Fruit fly (Drosophila melanogaster) whole organism, embryonic: ENCODE measurements around the gene Atg6.

Source experiments
- Atf-2 ChIP-seq: fragments of 200-800 bp; sonication (Bioruptor generic); optimal IDR thresholded peaks from 2 replicates; lab custom pipeline; 2016; ENCODE audit warnings: missing biosample characterization, missing genetic modification characterization
- Awh ChIP-seq: fragments of 200-800 bp; sonication (Bioruptor generic); IDR thresholded peaks from 2 replicates; pipeline ENCODE4, ENCODE4 v1.3.6; 2022; ENCODE audit warnings: missing biosample characterization, missing genetic modification characterization
- Bteb2 ChIP-seq: fragments of 200-800 bp; sonication (Bioruptor generic); optimal IDR thresholded peaks from 2 replicates; lab custom pipeline; 2016; ENCODE audit warnings: missing biosample characterization, missing genetic modification characterization
- CG11085 ChIP-seq: fragments of 200-800 bp; sonication (Bioruptor generic); IDR thresholded peaks from 2 replicates; pipeline ENCODE4 v1.3.6; 2022; ENCODE audit warnings: missing biosample characterization, missing genetic modification characterization
- CG15073 ChIP-seq: fragments of 200-800 bp; sonication (Bioruptor generic); optimal IDR thresholded peaks from 2 replicates; lab custom pipeline; 2016; ENCODE audit warnings: missing biosample characterization, missing genetic modification characterization
- CG15696 ChIP-seq: fragments of 200-800 bp; sonication (Bioruptor generic); optimal IDR thresholded peaks from 2 replicates; lab custom pipeline; 2019; ENCODE audit warnings: missing biosample characterization, mild to moderate bottlenecking, missing genetic modification characterization, moderate library complexity
- CG17359 ChIP-seq: fragments of 200-800 bp; sonication (Bioruptor generic); optimal IDR thresholded peaks from 3 replicates; lab custom pipeline; 2018; ENCODE audit warnings: missing biosample characterization, mild to moderate bottlenecking, missing genetic modification characterization, moderate library complexity
- CG1792 ChIP-seq: fragments of 200-800 bp; sonication (Bioruptor generic); optimal IDR thresholded peaks from 2 replicates; lab custom pipeline; 2016; ENCODE audit warnings: missing biosample characterization, missing genetic modification characterization
- CG18619 ChIP-seq: fragments of 200-800 bp; sonication (Bioruptor generic); optimal IDR thresholded peaks from 3 replicates; lab custom pipeline; 2017; ENCODE audit warnings: missing biosample characterization, mild to moderate bottlenecking, missing genetic modification characterization
- CG2129 ChIP-seq: fragments of 200-800 bp; sonication (Bioruptor generic); IDR thresholded peaks from 2 replicates; pipeline ENCODE4 v1.3.6; 2022; ENCODE audit warnings: missing biosample characterization, missing genetic modification characterization; ENCODE audit not compliant: partially characterized antibody
- CG31441 ChIP-seq: fragments of 200-800 bp; sonication (Bioruptor generic); IDR thresholded peaks from 2 replicates; pipeline ENCODE4 v1.3.6; 2022; ENCODE audit warnings: missing biosample characterization, missing genetic modification characterization
- CG33557 ChIP-seq: fragments of 200-800 bp; sonication (Bioruptor generic); optimal IDR thresholded peaks from 2 replicates; lab custom pipeline; 2019; ENCODE audit warnings: missing biosample characterization, mild to moderate bottlenecking, missing genetic modification characterization, moderate library complexity
- CG34422 ChIP-seq: fragments of 200-800 bp; sonication (Bioruptor generic); IDR thresholded peaks from 3 replicates; pipeline ENCODE4 v1.3.6; 2022; ENCODE audit warnings: missing biosample characterization, missing genetic modification characterization
- CG3847 ChIP-seq: fragments of 200-800 bp; sonication (Bioruptor generic); IDR thresholded peaks from 2 replicates; pipeline ENCODE4 v1.3.6; 2022; ENCODE audit warnings: missing biosample characterization, missing genetic modification characterization
- CG42726 ChIP-seq: fragments of 200-800 bp; sonication (Bioruptor generic); IDR thresholded peaks from 2 replicates; pipeline ENCODE4 v1.3.6; 2022; ENCODE audit warnings: missing biosample characterization, missing genetic modification characterization; ENCODE audit not compliant: partially characterized antibody
- CG4707 ChIP-seq: fragments of 200-800 bp; sonication (Bioruptor generic); optimal IDR thresholded peaks from 2 replicates; lab custom pipeline; 2018; ENCODE audit warnings: missing biosample characterization, mild to moderate bottlenecking, missing genetic modification characterization, moderate library complexity
- CG4730 ChIP-seq: fragments of 200-800 bp; sonication (Bioruptor generic); IDR thresholded peaks from 2 replicates; pipeline ENCODE4 v1.3.6; 2022; ENCODE audit warnings: missing biosample characterization, missing genetic modification characterization
- CG6175 ChIP-seq: fragments of 200-800 bp; sonication (Bioruptor generic); IDR thresholded peaks from 3 replicates; pipeline ENCODE4 v1.3.6; 2022; ENCODE audit warnings: missing biosample characterization, missing genetic modification characterization
- CG9876 ChIP-seq: fragments of 200-800 bp; sonication (Bioruptor generic); optimal IDR thresholded peaks from 2 replicates; lab custom pipeline; 2016; ENCODE audit warnings: missing biosample characterization, missing genetic modification characterization
- CkIIα-i1 ChIP-seq: fragments of 200-800 bp; sonication (Bioruptor generic); IDR thresholded peaks from 2 replicates; pipeline ENCODE4 v1.3.6; 2022; ENCODE audit warnings: missing biosample characterization, missing genetic modification characterization
- Dbx ChIP-seq: fragments of 200-800 bp; sonication (Bioruptor generic); IDR thresholded peaks from 3 replicates; pipeline ENCODE4 v1.3.6; 2022; ENCODE audit warnings: missing biosample characterization, missing genetic modification characterization
- Dp ChIP-seq: fragments of 200-800 bp; sonication (Bioruptor generic); optimal IDR thresholded peaks from 2 replicates; lab custom pipeline; 2018; ENCODE audit warnings: missing biosample characterization, mild to moderate bottlenecking, missing genetic modification characterization, moderate library complexity
- Eip74EF ChIP-seq, 2 experiments: fragments of 200-800 bp in 1 of 2; fragments of >200 bp in 1 of 2; sonication (Bioruptor generic) in 1 of 2; optimal IDR thresholded peaks; 2 replicates each; lab custom pipeline; 2017 to 2019; ENCODE audit warnings: missing biosample characterization in 2 of 2, missing genetic modification characterization in 2 of 2, mild to moderate bottlenecking in 1 of 2, moderate library complexity in 1 of 2
- Gug ChIP-seq: fragments of 200-800 bp; sonication (Bioruptor generic); IDR thresholded peaks from 4 replicates; pipeline ENCODE4 v1.3.6; 2022; ENCODE audit warnings: missing biosample characterization, missing genetic modification characterization
- HLH4C ChIP-seq: fragments of 200-800 bp; sonication (Bioruptor generic); IDR thresholded peaks from 3 replicates; pipeline ENCODE4 v1.3.6; 2022; ENCODE audit warnings: missing biosample characterization, missing genetic modification characterization; ENCODE audit not compliant: partially characterized antibody
- HmgD ChIP-seq: fragments of 200-800 bp; sonication (Bioruptor generic); optimal IDR thresholded peaks from 3 replicates; lab custom pipeline; 2016; ENCODE audit warnings: missing biosample characterization, missing genetic modification characterization
- Hmr ChIP-seq: fragments of 200-800 bp; sonication (Bioruptor generic); optimal IDR thresholded peaks from 3 replicates; lab custom pipeline; 2017; ENCODE audit warnings: mild to moderate bottlenecking, missing biosample characterization, missing genetic modification reagents, missing genetic modification characterization
- Myb ChIP-seq: fragments of 200-800 bp; sonication (Bioruptor generic); optimal IDR thresholded peaks from 2 replicates; lab custom pipeline; 2016; ENCODE audit warnings: missing biosample characterization, missing genetic modification characterization
- Sin3A ChIP-seq: fragments of >200 bp; optimal IDR thresholded peaks from 2 replicates; lab custom pipeline; 2018
- Sry-β ChIP-seq: fragments of 200-800 bp; sonication (Bioruptor generic); optimal IDR thresholded peaks from 2 replicates; lab custom pipeline; 2018; ENCODE audit warnings: missing biosample characterization, mild to moderate bottlenecking, missing genetic modification characterization, moderate library complexity
- Sry-δ ChIP-seq: fragments of 200-800 bp; sonication (Bioruptor generic); optimal IDR thresholded peaks from 2 replicates; lab custom pipeline; 2016; ENCODE audit warnings: missing biosample characterization, missing genetic modification characterization
- Taf1 ChIP-seq: fragments of 200-800 bp; sonication (Bioruptor generic); IDR thresholded peaks from 2 replicates; pipeline ENCODE4 v1.3.6; 2022; ENCODE audit warnings: missing biosample characterization, missing genetic modification characterization
- cad ChIP-seq: fragments of >200 bp; optimal IDR thresholded peaks from 2 replicates; lab custom pipeline; 2017; ENCODE audit warnings: missing biosample characterization, missing genetic modification characterization
- dati ChIP-seq: fragments of 200-800 bp; sonication (Bioruptor generic); IDR thresholded peaks from 2 replicates; pipeline ENCODE4 v1.3.6; 2022; ENCODE audit warnings: missing biosample characterization, missing genetic modification characterization
- ewg ChIP-seq: fragments of 200-800 bp; sonication (Bioruptor generic); optimal IDR thresholded peaks from 3 replicates; lab custom pipeline; 2017; ENCODE audit warnings: mild to moderate bottlenecking, missing biosample characterization, missing genetic modification reagents, missing genetic modification characterization
- ftz-f1 ChIP-seq: fragments of 200-800 bp; sonication (Bioruptor generic); optimal IDR thresholded peaks from 2 replicates; lab custom pipeline; 2016; ENCODE audit warnings: missing biosample characterization, missing genetic modification characterization
- gfzf ChIP-seq: fragments of 200-800 bp; sonication (Bioruptor generic); optimal IDR thresholded peaks from 2 replicates; lab custom pipeline; 2016; ENCODE audit warnings: missing biosample characterization, mild to moderate bottlenecking, missing genetic modification characterization, moderate library complexity
- gsb-n ChIP-seq: fragments of 200-800 bp; sonication (Bioruptor generic); optimal IDR thresholded peaks from 3 replicates; lab custom pipeline; 2018; ENCODE audit warnings: missing biosample characterization, mild to moderate bottlenecking, missing genetic modification characterization
- insv ChIP-seq, 2 experiments: fragments of 200-800 bp; sonication (Bioruptor generic); optimal IDR thresholded peaks; 3 replicates each; lab custom pipeline; 2016 to 2018; ENCODE audit warnings: missing biosample characterization in 2 of 2, missing genetic modification characterization in 2 of 2
- jing ChIP-seq: fragments of 200-800 bp; sonication (Bioruptor generic); optimal IDR thresholded peaks from 2 replicates; lab custom pipeline; 2018; ENCODE audit warnings: missing biosample characterization, mild to moderate bottlenecking, missing genetic modification characterization
- klu ChIP-seq: fragments of 200-800 bp; sonication (Bioruptor generic); IDR thresholded peaks from 2 replicates; pipeline ENCODE4 v1.3.6; 2022; ENCODE audit warnings: missing biosample characterization, missing genetic modification characterization
- kni ChIP-seq: fragments of 200-800 bp; sonication (Bioruptor generic); optimal IDR thresholded peaks from 3 replicates; lab custom pipeline; 2017; ENCODE audit warnings: mild to moderate bottlenecking, missing biosample characterization, missing genetic modification reagents, missing genetic modification characterization
- knrl ChIP-seq: fragments of 200-800 bp; sonication (Bioruptor generic); IDR thresholded peaks from 3 replicates; pipeline ENCODE4 v1.3.6; 2022; ENCODE audit warnings: missing biosample characterization, missing genetic modification characterization; ENCODE audit not compliant: partially characterized antibody
- lab ChIP-seq: fragments of 200-800 bp; sonication (Bioruptor generic); optimal IDR thresholded peaks from 3 replicates; lab custom pipeline; 2017; ENCODE audit warnings: missing biosample characterization, missing genetic modification characterization, mild to moderate bottlenecking, moderate library complexity, missing genetic modification reagents
- otp ChIP-seq: fragments of 200-800 bp; sonication (Bioruptor generic); IDR thresholded peaks from 3 replicates; pipeline ENCODE4, ENCODE4 v1.3.6; 2022; ENCODE audit warnings: missing biosample characterization, missing genetic modification characterization
- pzg ChIP-seq: fragments of 200-800 bp; sonication (Bioruptor generic); optimal IDR thresholded peaks from 3 replicates; lab custom pipeline; 2018; ENCODE audit warnings: missing biosample characterization, mild to moderate bottlenecking, missing genetic modification characterization, moderate library complexity
- ranshi ChIP-seq: fragments of 200-800 bp; sonication (Bioruptor generic); IDR thresholded peaks from 2 replicates; pipeline ENCODE4 v1.3.6; 2022; ENCODE audit warnings: missing biosample characterization, missing genetic modification characterization
- ssp ChIP-seq: fragments of 200-800 bp; sonication (Bioruptor generic); IDR thresholded peaks from 2 replicates; pipeline ENCODE4 v1.3.6; 2022; ENCODE audit warnings: missing biosample characterization, missing genetic modification characterization
- stwl ChIP-seq: fragments of 200-800 bp; sonication (Bioruptor generic); optimal IDR thresholded peaks from 3 replicates; lab custom pipeline; 2018; ENCODE audit warnings: missing biosample characterization, mild to moderate bottlenecking, missing genetic modification characterization, moderate library complexity
- twi ChIP-seq: fragments of 200-800 bp; optimal IDR thresholded peaks from 2 replicates; lab custom pipeline; 2019; ENCODE audit warnings: missing biosample characterization, mild to moderate bottlenecking, missing genetic modification characterization, moderate library complexity

Gene Atg6

DNA sequence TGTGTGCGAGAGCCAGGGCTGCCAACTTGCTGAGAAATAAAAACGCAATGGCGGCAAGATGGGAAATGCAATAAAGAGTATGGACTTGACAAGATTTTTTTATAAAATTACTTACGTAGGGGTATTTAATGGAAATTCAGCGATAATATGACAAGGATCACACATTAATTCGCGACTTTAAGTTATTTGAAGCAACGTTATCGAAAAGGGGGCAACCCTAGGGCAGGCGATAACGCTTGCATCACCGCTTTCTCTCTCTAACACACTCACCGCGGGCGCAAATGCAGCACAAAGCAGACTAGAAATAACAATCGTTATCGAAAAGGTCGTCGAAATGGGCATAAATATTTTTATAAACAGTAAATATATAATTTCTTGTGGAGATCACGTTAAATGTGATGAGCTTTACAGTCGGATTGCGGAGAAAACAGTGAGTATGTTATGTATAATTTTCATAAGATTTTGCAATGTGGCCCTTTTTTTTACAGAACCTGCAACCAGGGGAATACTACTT, 2.5 kb downstream of the Atg6 start, which contains the start of gene Rox8 (continued):
- TF ChIP-seq Hmr (GFP tag; lab: Kevin White, UChicago) (peak; percentile 23), Sin3A (peak; percentile 88), ewg (GFP tag; lab: Kevin White, UChicago) (peak; percentile 43), CG17359 (tag; lab: Kevin White, UChicago) (peak; percentile 22), CG1792 (GFP tag; lab: Kevin White, UChicago) (no peak), Dbx (peak; percentile 38; the same call in 1 of the 3 replicates), twi (tag; lab: Kevin White, UChicago) (no peak), CG4707 (no peak), stwl (tag; lab: Kevin White, UChicago) (peak; percentile 89), Eip74EF (GFP tag; optimal IDR thresholded peaks at IDR 0.05; lab: Kevin White, UChicago) (no peak), gfzf (GFP tag; lab: Kevin White, UChicago) (peak; percentile 51), ftz-f1 (GFP tag; lab: Kevin White, UChicago) (peak; percentile 9), HmgD (GFP tag; lab: Kevin White, UChicago) (peak; percentile 39), Dp (peak; percentile 38), Sry-β (no peak), CG15073 (GFP tag; lab: Kevin White, UChicago) (no peak), CG3847 (peak; percentile 34; the same call in 1 of the 2 replicates), kni (GFP tag; lab: Kevin White, UChicago) (peak; percentile 68), Atf-2 (peak; percentile 19), otp (GFP tag; lab: Robert Waterston, UW) (0 out of 3 replicates have a peak, but pooled peaks have one; percentile 30), HLH4C (GFP tag; lab: Robert Waterston, UW) (peak; percentile 70), CG9876 (GFP tag; lab: Kevin White, UChicago) (no peak), Awh (no peak), CG18619 (GFP tag; lab: Kevin White, UChicago) (peak; percentile 44), CG11085 (GFP tag; lab: Robert Waterston, UW) (no peak), knrl (GFP tag; lab: Robert Waterston, UW) (peak; percentile 47; the same call in 1 of the 3 replicates), CG15696 (peak; percentile 24), Sry-δ (GFP tag; lab: Kevin White, UChicago) (peak; percentile 69), klu (no peak), CG31441 (GFP tag; lab: Robert Waterston, UW) (peak; percentile 41; the same call in 1 of the 2 replicates), Bteb2 (GFP tag; lab: Kevin White, UChicago) (no peak), Taf1 (no peak), CG34422 (peak; percentile 36; the same call in 1 of the 3 replicates), Gug (GFP tag; lab: Robert Waterston, UW) (no peak), ssp (GFP tag; lab: Robert Waterston, UW) (peak; percentile 27; the same call in 1 of the 2 replicates), pzg (GFP tag; lab: Kevin White, UChicago) (peak; percentile 58), CG2129 (GFP tag; lab: Robert Waterston, UW) (no peak), CG42726 (GFP tag; lab: Robert Waterston, UW) (no peak), Myb (GFP tag; lab: Kevin White, UChicago) (peak; percentile 21), CG4730 (GFP tag; lab: Robert Waterston, UW) (no peak), jing (GFP tag; lab: Kevin White, UChicago) (no peak), insv (GFP tag; optimal IDR thresholded peaks at IDR 0.05; lab: Kevin White, UChicago) (peak in 1 of 2 experiments; percentile 1), CG33557 (GFP tag; lab: Kevin White, UChicago) (peak; percentile 22), CG6175 (GFP tag; lab: Robert Waterston, UW) (no peak), cad (GFP tag; lab: Kevin White, UChicago) (no peak), dati (GFP tag; lab: Robert Waterston, UW) (no peak), ranshi (GFP tag; lab: Robert Waterston, UW) (no peak), lab (GFP tag; lab: Kevin White, UChicago) (peak; percentile 59), gsb-n (tag; lab: Kevin White, UChicago) (peak; percentile 16), CkIIα-i1 (GFP tag; lab: Robert Waterston, UW) (no peak)
